Worm (Caenorhabditis elegans): Measurements from ENCODE around the gene Y39F10A.3.

Y39F10A.3 gene

ce11 chrII:786938-787337, 4.1 kb upstream of the Y39F10A.3 start, which contains the start of gene F46F5.16:
Gene F46F5.16, plus strand, starts transcription at chrII:787238.
- no peak for TF ChIP-seq nhr-237 (tag; optimal IDR thresholded peaks at IDR 0.05)
- TF ChIP-seq mdl-1 (tag; optimal IDR thresholded peaks at IDR 0.05): no peak

- TF ChIP-seq elt-3 (tag; optimal IDR thresholded peaks at IDR 0.05) (no peak), skn-1 (tag; optimal IDR thresholded peaks at IDR 0.05) (no peak)
Measured at ce11 chrII:783532-783931, 729 bp upstream of the Y39F10A.3 start, which contains the start of gene Y39F10A.6. Gene Y39F10A.6, minus strand, starts transcription at chrII:783632.

- TF ChIP-seq F13H6.1 (tag; optimal IDR thresholded peaks at IDR 0.05) (no peak), ZK546.5 (tag; optimal IDR thresholded peaks at IDR 0.05) (no peak), elt-3 (tag; optimal IDR thresholded peaks at IDR 0.05) (no peak), unc-39 (tag; optimal IDR thresholded peaks at IDR 0.05) (no peak), peb-1 (tag; optimal IDR thresholded peaks at IDR 0.05) (no peak), ztf-4 (tag; optimal IDR thresholded peaks at IDR 0.05) (no peak), C34F6.9 (tag; optimal IDR thresholded peaks at IDR 0.05) (no peak), alr-1 (tag; optimal IDR thresholded peaks at IDR 0.05) (no peak), sma-9 (GFP tag; optimal IDR thresholded peaks at IDR 0.05) (no peak), sma-9 (tag; optimal IDR thresholded peaks at IDR 0.05) (no peak), nhr-23 (tag; optimal IDR thresholded peaks at IDR 0.05) (no peak), mdl-1 (tag; optimal IDR thresholded peaks at IDR 0.05) (no peak), elt-1 (tag; optimal IDR thresholded peaks at IDR 0.05) (no peak), nhr-12 (tag; optimal IDR thresholded peaks at IDR 0.05) (no peak), ceh-82 (tag; optimal IDR thresholded peaks at IDR 0.05) (no peak), blmp-1 (tag; optimal IDR thresholded peaks at IDR 0.05; ENCODE audit: insufficient read depth) (no peak), sma-3 (GFP tag; optimal IDR thresholded peaks at IDR 0.05) (no peak), nhr-21 (tag; optimal IDR thresholded peaks at IDR 0.05) (no peak), snpc-4 (tag; optimal IDR thresholded peaks at IDR 0.05) (no peak), nhr-237 (tag; optimal IDR thresholded peaks at IDR 0.05) (no peak)
Measured at ce11 chrII:775033-775432, 7.8 kb downstream of the Y39F10A.3 start, which contains the start of gene Y39F10A.1. Gene Y39F10A.1, plus strand, starts transcription at chrII:775333.

- no peak for TF ChIP-seq nhr-12 (tag; optimal IDR thresholded peaks at IDR 0.05)
- no peak for TF ChIP-seq snpc-4 (tag; optimal IDR thresholded peaks at IDR 0.05)
- TF ChIP-seq elt-3 (tag; optimal IDR thresholded peaks at IDR 0.05): no peak
- TF ChIP-seq nhr-129 (tag; optimal IDR thresholded peaks at IDR 0.05): no peak
- TF ChIP-seq mbf-1 (tag; optimal IDR thresholded peaks at IDR 0.05): no peak
- no peak for TF ChIP-seq lsy-2 (tag; optimal IDR thresholded peaks at IDR 0.05)
- TF ChIP-seq ama-1 (optimal IDR thresholded peaks at IDR 0.05): no peak
- TF ChIP-seq unc-62 (GFP tag; optimal IDR thresholded peaks at IDR 0.05): no peak
- TF ChIP-seq sma-3 (GFP tag; optimal IDR thresholded peaks at IDR 0.05): no peak
- no peak for TF ChIP-seq ztf-1 (GFP tag; conservative IDR thresholded peaks at IDR 0.05)
- no peak for TF ChIP-seq Y55F3AM.14 (GFP tag; optimal IDR thresholded peaks at IDR 0.05)
Measured at ce11 chrII:773830-774229, 9.0 kb downstream of the Y39F10A.3 start.

- TF ChIP-seq nhr-25 (tag; optimal IDR thresholded peaks at IDR 0.05) (no peak), C34F6.9 (tag; optimal IDR thresholded peaks at IDR 0.05) (no peak), ztf-1 (GFP tag; conservative IDR thresholded peaks at IDR 0.05) (no peak), ztf-4 (tag; optimal IDR thresholded peaks at IDR 0.05) (no peak), blmp-1 (tag; optimal IDR thresholded peaks at IDR 0.05; ENCODE audit: insufficient read depth) (no peak), Y55F3AM.14 (GFP tag; optimal IDR thresholded peaks at IDR 0.05) (no peak), crh-2 (tag; optimal IDR thresholded peaks at IDR 0.05) (no peak)
Measured at ce11 chrII:770253-770652, 12.6 kb downstream of the Y39F10A.3 start, which contains the start of gene C08G5.6. Gene C08G5.6, plus strand, starts transcription at chrII:770553.

- TF ChIP-seq mbf-1 (tag; optimal IDR thresholded peaks at IDR 0.05) (no peak), sem-4 (tag; optimal IDR thresholded peaks at IDR 0.05) (no peak), aly-2 (tag; optimal IDR thresholded peaks at IDR 0.05) (no peak), elt-1 (tag; optimal IDR thresholded peaks at IDR 0.05) (no peak), lin-39 (tag; optimal IDR thresholded peaks at IDR 0.05) (no peak), C34F6.9 (tag; optimal IDR thresholded peaks at IDR 0.05) (no peak)
Measured at ce11 chrII:769250-769649, 13.6 kb downstream of the Y39F10A.3 start.
